Fruit fly (Drosophila melanogaster): ENCODE data around the gene CG3632.

dm6 chrX:16277878-16278506, 18.5 kb upstream of the CG3632 start, which contains the start of gene eas:
- no peak for TF ChIP-seq usp (GFP tag; optimal IDR thresholded peaks at IDR 0.05)
- no peak for TF ChIP-seq psq (optimal IDR thresholded peaks at IDR 0.05)

Measured in whole organism.